Worm (Caenorhabditis elegans): ENCODE measurements around the gene srbc-71.
"Not testable (repeated sequence)": the region's sequence is repeated elsewhere in the genome, so short reads cannot be mapped to it uniquely, and the experiment has no call there.

DNA sequence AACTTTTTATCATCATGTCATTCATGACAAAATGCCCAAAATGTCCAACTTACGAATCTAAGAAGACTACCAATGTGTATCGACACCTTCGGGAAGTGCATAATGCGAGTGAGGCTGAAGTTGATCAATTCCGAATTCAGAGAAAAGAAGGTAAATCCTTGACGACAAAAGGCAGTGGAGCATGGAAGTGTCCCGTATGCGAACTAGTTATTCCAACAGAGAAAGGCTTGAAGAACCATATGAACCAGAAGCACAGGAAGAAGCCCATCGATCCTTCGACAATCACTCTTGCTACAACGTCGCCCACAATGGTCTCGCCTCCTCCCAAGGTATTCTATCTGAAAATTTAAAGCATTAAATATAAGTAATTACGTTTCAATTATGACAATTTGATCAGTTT, 39.7 kb downstream of the srbc-71 start, which contains the start of gene K08D10.11:
- TF ChIP-seq med-1 (GFP tag; optimal IDR thresholded peaks at IDR 0.05; ENCODE audit: insufficient read depth); tab-1 (GFP tag; IDR thresholded peaks at IDR 0.05); T22C8.4 (GFP tag; IDR thresholded peaks at IDR 0.05); ztf-23 (GFP tag; IDR thresholded peaks at IDR 0.05); flt-1 (GFP tag; IDR thresholded peaks at IDR 0.05); ztf-29 (GFP tag; IDR thresholded peaks at IDR 0.05); ref-1 (GFP tag; conservative IDR thresholded peaks at IDR 0.05); klf-2 (GFP tag; conservative IDR thresholded peaks at IDR 0.05): not testable (repeated sequence)
